Fruit fly (Drosophila melanogaster): ENCODE measurements around the gene Rcd-1.

The Rcd-1 gene

dm6 chrX:19613473-19613872, 25.1 kb upstream of the Rcd-1 start (continued):
- TF ChIP-seq tll (GFP tag; optimal IDR thresholded peaks at IDR 0.05), result no peak
- TF ChIP-seq tgo (GFP tag; IDR thresholded peaks at IDR 0.05), result no peak
- TF ChIP-seq sens-2 (GFP tag; IDR thresholded peaks at IDR 0.05), result no peak
- TF ChIP-seq CG4820 (GFP tag; optimal IDR thresholded peaks at IDR 0.05), result no peak
- peak; percentile 79 for TF ChIP-seq wek (GFP tag; optimal IDR thresholded peaks at IDR 0.05)
- no peak for TF ChIP-seq CG7786 (GFP tag; optimal IDR thresholded peaks at IDR 0.05)
- TF ChIP-seq CG18599 (GFP tag; optimal IDR thresholded peaks at IDR 0.05), result no peak
- TF ChIP-seq CG7928 (GFP tag; optimal IDR thresholded peaks at IDR 0.05), result peak; percentile 1
- no peak for TF ChIP-seq ase (GFP tag; IDR thresholded peaks at IDR 0.05)
- no peak for TF ChIP-seq ind (GFP tag; optimal IDR thresholded peaks at IDR 0.05)
- no peak for TF ChIP-seq luna (GFP tag; optimal IDR thresholded peaks at IDR 0.05)
- TF ChIP-seq ato (GFP tag; IDR thresholded peaks at IDR 0.05; ENCODE audit: partially characterized antibody), result 0 out of 2 replicates have a peak, but pooled peaks have one; percentile 38
- no peak for TF ChIP-seq Sox102F (GFP tag; optimal IDR thresholded peaks at IDR 0.05)
- TF ChIP-seq CG31365 (tag; optimal IDR thresholded peaks at IDR 0.05), result peak; percentile 58
- peak; percentile 17 for TF ChIP-seq CG9437 (GFP tag; optimal IDR thresholded peaks at IDR 0.05)
- TF ChIP-seq nerfin-1 (tag; optimal IDR thresholded peaks at IDR 0.05), result peak; percentile 54
- no peak for TF ChIP-seq Lpt (GFP tag; optimal IDR thresholded peaks at IDR 0.05)
- TF ChIP-seq lilli (GFP tag; optimal IDR thresholded peaks at IDR 0.05), result no peak
- TF ChIP-seq CkIIα-i1 (GFP tag; IDR thresholded peaks at IDR 0.05), result no peak
- no peak for TF ChIP-seq Gsc (GFP tag; IDR thresholded peaks at IDR 0.05)
- no peak for TF ChIP-seq mam (GFP tag; optimal IDR thresholded peaks at IDR 0.05)
- TF ChIP-seq dmrt11E (tag; optimal IDR thresholded peaks at IDR 0.05), result peak; percentile 11
- TF ChIP-seq croc (GFP tag; conservative IDR thresholded peaks at IDR 0.05), result no peak
- TF ChIP-seq twi (tag; optimal IDR thresholded peaks at IDR 0.05), result no peak
- TF ChIP-seq tna (GFP tag; IDR thresholded peaks at IDR 0.05; ENCODE audit: partially characterized antibody), result no peak
- TF ChIP-seq CG12391 (tag; optimal IDR thresholded peaks at IDR 0.05), result peak; percentile 61
- peak; percentile 34; the same call in 1 of the 2 replicates for TF ChIP-seq amos (GFP tag; IDR thresholded peaks at IDR 0.05; ENCODE audit: partially characterized antibody)
- TF ChIP-seq H15 (GFP tag; IDR thresholded peaks at IDR 0.05), result no peak
- peak; percentile 58 for TF ChIP-seq Nf-YB (GFP tag; optimal IDR thresholded peaks at IDR 0.05)
- TF ChIP-seq CG12769 (tag; optimal IDR thresholded peaks at IDR 0.05), result no peak
- peak; percentile 56 for TF ChIP-seq unc-4 (GFP tag; IDR thresholded peaks at IDR 0.05; ENCODE audit: partially characterized antibody)
- TF ChIP-seq lola (GFP tag; optimal IDR thresholded peaks at IDR 0.05), result no peak
- TF ChIP-seq D19B (GFP tag; optimal IDR thresholded peaks at IDR 0.05), result no peak
- no peak for TF ChIP-seq trh (GFP tag; optimal IDR thresholded peaks at IDR 0.05)
- TF ChIP-seq Dip3 (GFP tag; optimal IDR thresholded peaks at IDR 0.05), result no peak
- TF ChIP-seq Rx (GFP tag; IDR thresholded peaks at IDR 0.05), result no peak
- TF ChIP-seq CG9797 (GFP tag; optimal IDR thresholded peaks at IDR 0.05), result peak; percentile 34
- TF ChIP-seq CG32532 (GFP tag; IDR thresholded peaks at IDR 0.05), result peak; percentile 41; the same call in 1 of the 2 replicates
- no peak for TF ChIP-seq Jarid2 (GFP tag; optimal IDR thresholded peaks at IDR 0.05)
- TF ChIP-seq CG10366 (GFP tag; IDR thresholded peaks at IDR 0.05), result no peak
- no peak for TF ChIP-seq CG14050 (GFP tag; IDR thresholded peaks at IDR 0.05)
- TF ChIP-seq sug (tag; optimal IDR thresholded peaks at IDR 0.05), result peak; percentile 37
- TF ChIP-seq chif (GFP tag; optimal IDR thresholded peaks at IDR 0.05), result no peak
- TF ChIP-seq CG42726 (GFP tag; IDR thresholded peaks at IDR 0.05; ENCODE audit: partially characterized antibody), result no peak
- peak; percentile 34 for TF ChIP-seq CG18619 (GFP tag; optimal IDR thresholded peaks at IDR 0.05)
- TF ChIP-seq Hr51 (GFP tag; optimal IDR thresholded peaks at IDR 0.05), result no peak
- peak; percentile 43 for TF ChIP-seq CG12299 (tag; optimal IDR thresholded peaks at IDR 0.05)

All from whole organism, embryonic.